Worm (Caenorhabditis elegans) whole organism, L4 larva: Measurements from ENCODE around the gene sftb-2.

Experiments used
- F26F4.8 ChIP-seq: fragments of 200-800 bp; sonication (Bioruptor generic); conservative IDR thresholded peaks from 2 replicates; pipeline ENCODE4 v1.3.6; 2022; ENCODE audit warnings: missing genetic modification characterization, missing compliant biosample characterization
- F44E2.7 ChIP-seq: fragments of 200-800 bp; sonication (Bioruptor generic); IDR thresholded peaks from 2 replicates; pipeline ENCODE4 v2.1.2; 2022; ENCODE audit warnings: missing genetic modification characterization, missing compliant biosample characterization
- F49E8.2 ChIP-seq: sonication (generic microtip); optimal IDR thresholded peaks from 2 replicates; lab custom pipeline; 2016; ENCODE audit warnings: missing compliant biosample characterization, mild to moderate bottlenecking, missing genetic modification characterization, borderline replicate concordance
- R02D3.7 ChIP-seq: fragments of 150-350 bp; sonication (generic microtip); optimal IDR thresholded peaks from 3 replicates; lab custom pipeline; 2014; ENCODE audit warnings: missing biosample characterization, missing genetic modification characterization
- Y48G9A.11 ChIP-seq: fragments of 200-800 bp; sonication (Bioruptor generic); IDR thresholded peaks from 2 replicates; pipeline ENCODE4 v1.3.6; 2022; ENCODE audit warnings: missing genetic modification reagents, missing genetic modification characterization, missing compliant biosample characterization
- ZK337.2 ChIP-seq: fragments of 200-800 bp; sonication (Bioruptor generic); IDR thresholded peaks from 2 replicates; pipeline ENCODE4 v1.3.6; 2022; ENCODE audit warnings: missing genetic modification reagents, missing genetic modification characterization, missing compliant biosample characterization
- aha-1 ChIP-seq: fragments of 150-350 bp; peaks from one replicate; lab custom pipeline; 2014; ENCODE audit warnings: missing biosample characterization, missing genetic modification characterization
- ama-1 ChIP-seq: fragments of 150-350 bp; optimal IDR thresholded peaks from 2 replicates; lab custom pipeline; 2014; ENCODE audit warnings: inconsistent platforms, mixed read lengths
- arid-1 ChIP-seq: fragments of 200-800 bp; sonication (Bioruptor generic); conservative IDR thresholded peaks from 2 replicates; pipeline ENCODE4 v1.3.6; 2022; ENCODE audit warnings: missing genetic modification reagents, missing genetic modification characterization, missing compliant biosample characterization
- attf-4 ChIP-seq: sonication (generic microtip); optimal IDR thresholded peaks from 3 replicates; lab custom pipeline; 2017; ENCODE audit warnings: missing biosample characterization, missing genetic modification characterization
- ceh-44 ChIP-seq: fragments of 200-800 bp; sonication (Bioruptor generic); IDR thresholded peaks from 2 replicates; pipeline ENCODE4 v1.3.6; 2022; ENCODE audit warnings: missing genetic modification reagents, missing genetic modification characterization, missing compliant biosample characterization
- daf-19 ChIP-seq: fragments of 200-800 bp; sonication (Bioruptor generic); conservative IDR thresholded peaks from 2 replicates; pipeline ENCODE4 v1.3.6; 2022; ENCODE audit warnings: missing genetic modification characterization, missing compliant biosample characterization
- dmd-6 ChIP-seq: fragments of 200-800 bp; sonication (Bioruptor generic); IDR thresholded peaks from 2 replicates; pipeline ENCODE4 v1.3.6; 2022; ENCODE audit warnings: missing genetic modification reagents, missing genetic modification characterization, missing compliant biosample characterization
- duxl-1 ChIP-seq: sonication (generic microtip); optimal IDR thresholded peaks from 2 replicates; lab custom pipeline; 2016; ENCODE audit warnings: mild to moderate bottlenecking, missing genetic modification characterization, moderate library complexity, missing compliant biosample characterization; ENCODE audit not compliant: poor library complexity
- egl-27 ChIP-seq: sonication (generic microtip); optimal IDR thresholded peaks from 3 replicates; lab custom pipeline; 2017; ENCODE audit warnings: missing biosample characterization, missing genetic modification reagents, missing genetic modification characterization
- egl-43 ChIP-seq: fragments of 200-800 bp; sonication (Bioruptor generic); IDR thresholded peaks from 2 replicates; pipeline ENCODE4 v1.3.6; 2022; ENCODE audit warnings: missing genetic modification reagents, missing genetic modification characterization, missing compliant biosample characterization
- fkh-10 ChIP-seq: fragments of 150-350 bp; optimal IDR thresholded peaks from 2 replicates; lab custom pipeline; 2014; ENCODE audit warnings: missing biosample characterization, missing genetic modification reagents, missing genetic modification characterization
- gei-8 ChIP-seq: fragments of 200-800 bp; sonication (Bioruptor generic); optimal IDR thresholded peaks from 2 replicates; lab custom pipeline; 2018; ENCODE audit warnings: mild to moderate bottlenecking, missing genetic modification characterization, missing compliant biosample characterization
- hmg-1.1 ChIP-seq: fragments of 200-800 bp; sonication (Bioruptor generic); IDR thresholded peaks from 2 replicates; pipeline ENCODE4 v1.3.6; 2022; ENCODE audit warnings: missing genetic modification reagents, missing genetic modification characterization, missing compliant biosample characterization
- lim-7 ChIP-seq: fragments of 200-800 bp; sonication (Bioruptor generic); IDR thresholded peaks from 2 replicates; pipeline ENCODE4 v1.3.6; 2022; ENCODE audit warnings: missing genetic modification characterization, missing compliant biosample characterization
- lin-1 ChIP-seq: fragments of 200-800 bp; sonication (Bioruptor generic); IDR thresholded peaks from 2 replicates; pipeline ENCODE4 v1.3.6; 2022; ENCODE audit warnings: missing genetic modification reagents, missing genetic modification characterization, missing compliant biosample characterization
- lin-15B ChIP-seq: fragments of 150-350 bp; sonication (generic microtip); optimal IDR thresholded peaks from 3 replicates; lab custom pipeline; 2014; ENCODE audit warnings: missing biosample characterization, missing genetic modification characterization
- lin-29 ChIP-seq: fragments of 200-800 bp; sonication (Bioruptor generic); IDR thresholded peaks from 2 replicates; pipeline ENCODE4 v1.3.6; 2022; ENCODE audit warnings: missing genetic modification reagents, missing genetic modification characterization, missing compliant biosample characterization
- lin-38 ChIP-seq: fragments of 200-800 bp; sonication (Bioruptor generic); IDR thresholded peaks from 2 replicates; pipeline ENCODE4 v1.3.6; 2022; ENCODE audit warnings: missing genetic modification reagents, missing genetic modification characterization, missing compliant biosample characterization
- lin-39 ChIP-seq: fragments of 150-350 bp; optimal IDR thresholded peaks from 2 replicates; lab custom pipeline; 2014; ENCODE audit warnings: missing biosample characterization, missing genetic modification reagents, missing genetic modification characterization
- lir-3 ChIP-seq: sonication (generic microtip); optimal IDR thresholded peaks from 2 replicates; lab custom pipeline; 2016; ENCODE audit warnings: mild to moderate bottlenecking, missing genetic modification characterization, missing compliant biosample characterization
- lsy-2 ChIP-seq, 2 experiments: fragments of 150-350 bp in 1 of 2; sonication (generic microtip) in 1 of 2; optimal IDR thresholded peaks; 2 replicates each; lab custom pipeline; 2014 to 2017; ENCODE audit warnings: missing biosample characterization in 2 of 2, missing genetic modification characterization in 2 of 2
- madf-9 ChIP-seq: fragments of 200-800 bp; sonication (Bioruptor generic); conservative IDR thresholded peaks from 2 replicates; pipeline ENCODE4 v1.3.6; 2022; ENCODE audit warnings: missing genetic modification reagents, missing genetic modification characterization, missing compliant biosample characterization
- mep-1 ChIP-seq: fragments of 150-350 bp; sonication (generic microtip); optimal IDR thresholded peaks from 3 replicates; lab custom pipeline; 2014; ENCODE audit warnings: missing biosample characterization, missing genetic modification characterization
- mxl-2 ChIP-seq: fragments of 200-800 bp; sonication (Bioruptor generic); conservative IDR thresholded peaks from 2 replicates; pipeline ENCODE4 v1.3.6; 2022; ENCODE audit warnings: missing genetic modification reagents, missing genetic modification characterization, missing compliant biosample characterization
- mxl-3 ChIP-seq: fragments of 200-800 bp; sonication (Bioruptor generic); optimal IDR thresholded peaks from 2 replicates; lab custom pipeline; 2018; ENCODE audit warnings: mild to moderate bottlenecking, missing genetic modification characterization, missing compliant biosample characterization
- nhr-10 ChIP-seq: fragments of 150-350 bp; optimal IDR thresholded peaks from 2 replicates; lab custom pipeline; 2014; ENCODE audit warnings: missing biosample characterization, missing genetic modification characterization
- nhr-11 ChIP-seq: fragments of 150-350 bp; optimal IDR thresholded peaks from 2 replicates; lab custom pipeline; 2014; ENCODE audit warnings: missing biosample characterization, missing genetic modification characterization
- nhr-111 ChIP-seq: fragments of 200-800 bp; sonication (Bioruptor generic); optimal IDR thresholded peaks from 2 replicates; lab custom pipeline; 2018; ENCODE audit warnings: mild to moderate bottlenecking, missing genetic modification characterization, missing compliant biosample characterization
- nhr-237 ChIP-seq: sonication (generic microtip); optimal IDR thresholded peaks from 2 replicates; lab custom pipeline; 2017; ENCODE audit warnings: missing biosample characterization, missing genetic modification characterization
- nhr-28 ChIP-seq: fragments of 150-350 bp; optimal IDR thresholded peaks from 2 replicates; lab custom pipeline; 2014; ENCODE audit warnings: missing biosample characterization, missing genetic modification characterization
- nhr-42 ChIP-seq: fragments of 200-800 bp; sonication (Bioruptor generic); IDR thresholded peaks from 2 replicates; pipeline ENCODE4 v1.3.6; 2022; ENCODE audit warnings: missing genetic modification characterization, missing compliant biosample characterization
- pha-4 ChIP-seq, 2 experiments: fragments of 150-350 bp in 1 of 2; fragments of 200-800 bp in 1 of 2; sonication (Bioruptor generic) in 1 of 2; IDR thresholded peaks in 1 of 2; optimal IDR thresholded peaks in 1 of 2; 2 replicates each; pipeline versions ENCODE4 v1.3.6 to Lab custom; 2014 to 2022; ENCODE audit warnings: missing genetic modification characterization in 2 of 2, missing genetic modification reagents in 2 of 2, missing biosample characterization in 1 of 2, missing compliant biosample characterization in 1 of 2
- pqm-1 ChIP-seq: sonication (generic microtip); optimal IDR thresholded peaks from 2 replicates; lab custom pipeline; 2017; ENCODE audit warnings: missing biosample characterization, missing genetic modification characterization
- rbr-2 ChIP-seq: sonication (generic microtip); optimal IDR thresholded peaks from 2 replicates; lab custom pipeline; 2016; ENCODE audit warnings: missing genotype, missing genetic modification characterization, missing compliant biosample characterization
- saeg-2 ChIP-seq: fragments of 200-800 bp; sonication (Bioruptor generic); IDR thresholded peaks from 2 replicates; pipeline ENCODE4 v1.3.6; 2022; ENCODE audit warnings: missing genetic modification reagents, missing genetic modification characterization, missing compliant biosample characterization
- sdz-12 ChIP-seq: fragments of 200-800 bp; sonication (Bioruptor generic); optimal IDR thresholded peaks from 2 replicates; lab custom pipeline; 2018; ENCODE audit warnings: mild to moderate bottlenecking, missing genetic modification characterization, missing compliant biosample characterization
- snpc-4 ChIP-seq: fragments of 150-350 bp; optimal IDR thresholded peaks from 2 replicates; lab custom pipeline; 2014; ENCODE audit warnings: missing biosample characterization, missing genetic modification characterization
- spr-1 ChIP-seq: sonication (generic microtip); optimal IDR thresholded peaks from 2 replicates; lab custom pipeline; 2016; ENCODE audit warnings: mild to moderate bottlenecking, missing genetic modification characterization, missing compliant biosample characterization
- spr-3 ChIP-seq: fragments of 200-800 bp; sonication (Bioruptor generic); optimal IDR thresholded peaks from 2 replicates; lab custom pipeline; 2018; ENCODE audit warnings: mild to moderate bottlenecking, missing genetic modification characterization, missing compliant biosample characterization
- tra-1 ChIP-seq: fragments of 200-800 bp; sonication (Bioruptor generic); IDR thresholded peaks from 2 replicates; pipeline ENCODE4 v1.3.6; 2022; ENCODE audit warnings: missing genetic modification reagents, missing genetic modification characterization, missing compliant biosample characterization
- vab-7 ChIP-seq: fragments of 200-800 bp; sonication (Bioruptor generic); IDR thresholded peaks from 2 replicates; pipeline ENCODE4 v1.3.6; 2022; ENCODE audit warnings: missing genetic modification reagents, missing genetic modification characterization, missing compliant biosample characterization
- zfp-2 ChIP-seq: sonication (generic microtip); optimal IDR thresholded peaks from 2 replicates; lab custom pipeline; 2016; ENCODE audit warnings: mild to moderate bottlenecking, missing genetic modification characterization, missing compliant biosample characterization
- zfp-3 ChIP-seq: fragments of 200-800 bp; sonication (Bioruptor generic); conservative IDR thresholded peaks from 2 replicates; pipeline ENCODE4 v1.3.6; 2022; ENCODE audit warnings: missing genetic modification reagents, missing genetic modification characterization, missing compliant biosample characterization
- ztf-11 ChIP-seq: fragments of 150-350 bp; optimal IDR thresholded peaks from 2 replicates; lab custom pipeline; 2014; ENCODE audit warnings: missing biosample characterization, missing genetic modification characterization
- ztf-7 ChIP-seq: fragments of 150-350 bp; optimal IDR thresholded peaks from 2 replicates; lab custom pipeline; 2014; ENCODE audit warnings: missing biosample characterization, missing genetic modification characterization

sftb-2 gene

ce11 chrV:123915-124314 lies 4.1 kb upstream of the sftb-2 start:
- TF ChIP-seq nhr-28 (tag; lab: Kevin White, UChicago) (no peak), lin-29 (no peak), aha-1 (tag; lab: Kevin White, UChicago) (peak; percentile 70), lir-3 (tag; lab: Kevin White, UChicago) (no peak), arid-1 (GFP tag; lab: Robert Waterston, UW) (0 out of 2 replicates have a peak, but pooled peaks have one; percentile 18), F49E8.2 (tag; lab: Kevin White, UChicago) (peak; percentile 29), lin-38 (peak; percentile 24), lim-7 (GFP tag; lab: Robert Waterston, UW) (peak; percentile 56)

- TF ChIP-seq spr-3: no peak
- TF ChIP-seq lin-38: peak; percentile 68
- TF ChIP-seq tra-1: no peak
- TF ChIP-seq lsy-2 (tag; optimal IDR thresholded peaks at IDR 0.05; lab: Kevin White, UChicago): peak in 1 of 2 experiments; percentile 71
- TF ChIP-seq F44E2.7 (GFP tag; lab: Robert Waterston, UW): no peak
- no peak for TF ChIP-seq mxl-2 (GFP tag; lab: Robert Waterston, UW)
- TF ChIP-seq spr-1 (tag; lab: Kevin White, UChicago): peak; percentile 35
- TF ChIP-seq daf-19: no peak
- no peak for TF ChIP-seq fkh-10 (GFP tag; lab: Kevin White, UChicago)
- no peak for TF ChIP-seq ama-1 (lab: Kevin White, UChicago)
- peak; percentile 77 for TF ChIP-seq mep-1 (tag; lab: Kevin White, UChicago)
- TF ChIP-seq egl-43 (GFP tag; lab: Robert Waterston, UW): no peak
- TF ChIP-seq pqm-1: no peak
- TF ChIP-seq egl-27 (tag; lab: Kevin White, UChicago): no peak
- TF ChIP-seq zfp-2: no peak
- peak; percentile 58 for TF ChIP-seq duxl-1 (tag; lab: Kevin White, UChicago)
- no peak for TF ChIP-seq Y48G9A.11 (GFP tag; lab: Robert Waterston, UW)
- TF ChIP-seq ztf-7 (tag; lab: Kevin White, UChicago): peak; percentile 26
- no peak for TF ChIP-seq nhr-11 (tag; lab: Kevin White, UChicago)
- TF ChIP-seq sdz-12 (GFP tag; lab: Kevin White, UChicago): no peak
- TF ChIP-seq pha-4 (GFP tag; IDR thresholded peaks at IDR 0.05; lab: Robert Waterston, UW): 0 out of 2 replicates have a peak, but pooled peaks have one; percentile 31
- peak; percentile 60 for TF ChIP-seq pha-4 (tag; optimal IDR thresholded peaks at IDR 0.05; lab: Kevin White, UChicago)
- no peak for TF ChIP-seq ZK337.2 (GFP tag; lab: Robert Waterston, UW)
- TF ChIP-seq ceh-44 (GFP tag; lab: Robert Waterston, UW): no peak
- no peak for TF ChIP-seq nhr-111 (GFP tag; lab: Kevin White, UChicago)
- no peak for TF ChIP-seq nhr-10
- no peak for TF ChIP-seq R02D3.7 (tag; lab: Kevin White, UChicago)
- no peak for TF ChIP-seq vab-7 (GFP tag; lab: Robert Waterston, UW)
- TF ChIP-seq nhr-42 (GFP tag; lab: Robert Waterston, UW): no peak
- no peak for TF ChIP-seq attf-4 (tag; lab: Kevin White, UChicago)
- TF ChIP-seq ztf-11 (tag; lab: Kevin White, UChicago): no peak
- no peak for TF ChIP-seq gei-8 (GFP tag; lab: Kevin White, UChicago)
- peak; percentile 65 for TF ChIP-seq hmg-1.1
- TF ChIP-seq mxl-3 (GFP tag; lab: Kevin White, UChicago): no peak
- peak; percentile 38 for TF ChIP-seq dmd-6
- TF ChIP-seq snpc-4: no peak
- no peak for TF ChIP-seq lin-39 (tag; lab: Kevin White, UChicago)
- no peak for TF ChIP-seq F26F4.8 (GFP tag; lab: Robert Waterston, UW)
- TF ChIP-seq rbr-2 (tag; lab: Kevin White, UChicago): peak; percentile 60
- TF ChIP-seq lin-1 (GFP tag; lab: Robert Waterston, UW): no peak
- TF ChIP-seq zfp-3 (GFP tag; lab: Robert Waterston, UW): 0 out of 2 replicates have a peak, but pooled peaks have one; percentile 32
- TF ChIP-seq lin-15B (tag; lab: Kevin White, UChicago): no peak
- no peak for TF ChIP-seq nhr-237 (tag; lab: Kevin White, UChicago)
- TF ChIP-seq madf-9 (GFP tag; lab: Robert Waterston, UW): no peak
- no peak for TF ChIP-seq saeg-2 (GFP tag; lab: Robert Waterston, UW)
Measured at ce11 chrV:126610-127009, 1.4 kb upstream of the sftb-2 start, which contains the start of gene W03F9.1. TSS of gene W03F9.1 (minus strand) at chrV:126718.
